Worm (Caenorhabditis elegans) whole organism, L4 larva: ENCODE data around the gene ceh-93.

Experiments used
- F10B5.3 ChIP-seq: sonication (generic microtip); optimal IDR thresholded peaks from 2 replicates; lab custom pipeline; 2016; ENCODE audit warnings: mild to moderate bottlenecking, missing genetic modification characterization, missing compliant biosample characterization
- F26F4.8 ChIP-seq: fragments of 200-800 bp; sonication (Bioruptor generic); conservative IDR thresholded peaks from 2 replicates; pipeline ENCODE4 v1.3.6; 2022; ENCODE audit warnings: missing genetic modification characterization, missing compliant biosample characterization
- F44E2.7 ChIP-seq: fragments of 200-800 bp; sonication (Bioruptor generic); IDR thresholded peaks from 2 replicates; pipeline ENCODE4 v2.1.2; 2022; ENCODE audit warnings: missing genetic modification characterization, missing compliant biosample characterization
- Y5F2A.4 ChIP-seq: fragments of 200-800 bp; sonication (Bioruptor generic); optimal IDR thresholded peaks from 2 replicates; lab custom pipeline; 2018; ENCODE audit warnings: mild to moderate bottlenecking, missing genetic modification characterization, missing compliant biosample characterization
- ZK337.2 ChIP-seq: fragments of 200-800 bp; sonication (Bioruptor generic); IDR thresholded peaks from 2 replicates; pipeline ENCODE4 v1.3.6; 2022; ENCODE audit warnings: missing genetic modification reagents, missing genetic modification characterization, missing compliant biosample characterization
- arid-1 ChIP-seq: fragments of 200-800 bp; sonication (Bioruptor generic); conservative IDR thresholded peaks from 2 replicates; pipeline ENCODE4 v1.3.6; 2022; ENCODE audit warnings: missing genetic modification reagents, missing genetic modification characterization, missing compliant biosample characterization
- ceh-20 ChIP-seq: fragments of 200-800 bp; sonication (Bioruptor generic); IDR thresholded peaks from 2 replicates; pipeline ENCODE4 v1.3.6; 2022; ENCODE audit warnings: missing genetic modification reagents, missing genetic modification characterization, missing compliant biosample characterization
- ceh-62 ChIP-seq: sonication (generic microtip); optimal IDR thresholded peaks from 2 replicates; lab custom pipeline; 2017; ENCODE audit warnings: missing biosample characterization, missing genetic modification characterization
- ctbp-1 ChIP-seq: fragments of 200-800 bp; sonication (Bioruptor generic); IDR thresholded peaks from 2 replicates; pipeline ENCODE4 v1.3.6; 2022; ENCODE audit warnings: missing genetic modification reagents, missing genetic modification characterization, missing compliant biosample characterization
- dmd-6 ChIP-seq: fragments of 200-800 bp; sonication (Bioruptor generic); IDR thresholded peaks from 2 replicates; pipeline ENCODE4 v1.3.6; 2022; ENCODE audit warnings: missing genetic modification reagents, missing genetic modification characterization, missing compliant biosample characterization
- dpl-1 ChIP-seq: fragments of 150-350 bp; optimal IDR thresholded peaks from 2 replicates; lab custom pipeline; 2014; ENCODE audit warnings: missing biosample characterization, missing genetic modification reagents, missing genetic modification characterization
- duxl-1 ChIP-seq: sonication (generic microtip); optimal IDR thresholded peaks from 2 replicates; lab custom pipeline; 2016; ENCODE audit warnings: mild to moderate bottlenecking, missing genetic modification characterization, moderate library complexity, missing compliant biosample characterization; ENCODE audit not compliant: poor library complexity
- dve-1 ChIP-seq: sonication (generic microtip); optimal IDR thresholded peaks from 2 replicates; lab custom pipeline; 2017; ENCODE audit warnings: antibody characterized with exemption, mild to moderate bottlenecking, missing genetic modification characterization, missing compliant biosample characterization; ENCODE audit not compliant: insufficient read depth
- fos-1 ChIP-seq: fragments of 150-350 bp; optimal IDR thresholded peaks from 2 replicates; lab custom pipeline; 2014; ENCODE audit warnings: missing biosample characterization, missing genetic modification characterization
- hif-1 ChIP-seq, 2 experiments: sonication (generic microtip); optimal IDR thresholded peaks; 2 replicates each; lab custom pipeline; 2016 to 2017; ENCODE audit warnings: missing compliant biosample characterization in 2 of 2, missing genetic modification characterization in 2 of 2, missing genetic modification reagents in 2 of 2, missing genotype in 2 of 2, mild to moderate bottlenecking in 1 of 2
- hlh-30 ChIP-seq: sonication (generic microtip); optimal IDR thresholded peaks from 2 replicates; lab custom pipeline; 2017; ENCODE audit warnings: antibody characterized with exemption, mild to moderate bottlenecking, missing genetic modification characterization, missing compliant biosample characterization; ENCODE audit not compliant: insufficient read depth
- jun-1 ChIP-seq: fragments of 150-350 bp; optimal IDR thresholded peaks from 2 replicates; lab custom pipeline; 2014; ENCODE audit warnings: missing biosample characterization, missing genetic modification reagents, missing genetic modification characterization
- lin-1 ChIP-seq: fragments of 200-800 bp; sonication (Bioruptor generic); IDR thresholded peaks from 2 replicates; pipeline ENCODE4 v1.3.6; 2022; ENCODE audit warnings: missing genetic modification reagents, missing genetic modification characterization, missing compliant biosample characterization
- lin-13 ChIP-seq: fragments of 150-350 bp; optimal IDR thresholded peaks from 2 replicates; lab custom pipeline; 2014; ENCODE audit warnings: missing biosample characterization, missing genetic modification reagents, missing genetic modification characterization
- lin-29 ChIP-seq: fragments of 200-800 bp; sonication (Bioruptor generic); IDR thresholded peaks from 2 replicates; pipeline ENCODE4 v1.3.6; 2022; ENCODE audit warnings: missing genetic modification reagents, missing genetic modification characterization, missing compliant biosample characterization
- lin-38 ChIP-seq: fragments of 200-800 bp; sonication (Bioruptor generic); IDR thresholded peaks from 2 replicates; pipeline ENCODE4 v1.3.6; 2022; ENCODE audit warnings: missing genetic modification reagents, missing genetic modification characterization, missing compliant biosample characterization
- lsy-2 ChIP-seq, 2 experiments: fragments of 150-350 bp in 1 of 2; sonication (generic microtip) in 1 of 2; optimal IDR thresholded peaks; 2 replicates each; lab custom pipeline; 2014 to 2017; ENCODE audit warnings: missing biosample characterization in 2 of 2, missing genetic modification characterization in 2 of 2
- madf-5 ChIP-seq, 2 experiments: fragments of 200-800 bp; sonication (Bioruptor generic); IDR thresholded peaks; 2 replicates each; pipeline ENCODE4 v1.3.6; 2022; ENCODE audit warnings: missing compliant biosample characterization in 2 of 2, missing genetic modification characterization in 2 of 2
- madf-9 ChIP-seq: fragments of 200-800 bp; sonication (Bioruptor generic); conservative IDR thresholded peaks from 2 replicates; pipeline ENCODE4 v1.3.6; 2022; ENCODE audit warnings: missing genetic modification reagents, missing genetic modification characterization, missing compliant biosample characterization
- mdt-29 ChIP-seq: fragments of 200-800 bp; sonication (Bioruptor generic); IDR thresholded peaks from 2 replicates; pipeline ENCODE4 v1.3.6; 2022; ENCODE audit warnings: missing genetic modification reagents, missing genetic modification characterization, missing compliant biosample characterization
- mep-1 ChIP-seq: fragments of 150-350 bp; sonication (generic microtip); optimal IDR thresholded peaks from 3 replicates; lab custom pipeline; 2014; ENCODE audit warnings: missing biosample characterization, missing genetic modification characterization
- mes-2 ChIP-seq: sonication (generic microtip); optimal IDR thresholded peaks from 2 replicates; lab custom pipeline; 2016; ENCODE audit warnings: missing genotype, mild to moderate bottlenecking, missing genetic modification characterization, missing compliant biosample characterization; ENCODE audit not compliant: poor library complexity, severe bottlenecking
- mxl-2 ChIP-seq: fragments of 200-800 bp; sonication (Bioruptor generic); conservative IDR thresholded peaks from 2 replicates; pipeline ENCODE4 v1.3.6; 2022; ENCODE audit warnings: missing genetic modification reagents, missing genetic modification characterization, missing compliant biosample characterization
- nhr-10 ChIP-seq: fragments of 150-350 bp; optimal IDR thresholded peaks from 2 replicates; lab custom pipeline; 2014; ENCODE audit warnings: missing biosample characterization, missing genetic modification characterization
- nhr-11 ChIP-seq: fragments of 150-350 bp; optimal IDR thresholded peaks from 2 replicates; lab custom pipeline; 2014; ENCODE audit warnings: missing biosample characterization, missing genetic modification characterization
- nhr-111 ChIP-seq: fragments of 200-800 bp; sonication (Bioruptor generic); optimal IDR thresholded peaks from 2 replicates; lab custom pipeline; 2018; ENCODE audit warnings: mild to moderate bottlenecking, missing genetic modification characterization, missing compliant biosample characterization
- nhr-237 ChIP-seq: sonication (generic microtip); optimal IDR thresholded peaks from 2 replicates; lab custom pipeline; 2017; ENCODE audit warnings: missing biosample characterization, missing genetic modification characterization
- nhr-76 ChIP-seq: fragments of 150-350 bp; optimal IDR thresholded peaks from 2 replicates; lab custom pipeline; 2014; ENCODE audit warnings: missing biosample characterization, missing genetic modification characterization
- pha-4 ChIP-seq, 2 experiments: fragments of 150-350 bp in 1 of 2; fragments of 200-800 bp in 1 of 2; sonication (Bioruptor generic) in 1 of 2; IDR thresholded peaks in 1 of 2; optimal IDR thresholded peaks in 1 of 2; 2 replicates each; pipeline versions ENCODE4 v1.3.6 to Lab custom; 2014 to 2022; ENCODE audit warnings: missing genetic modification characterization in 2 of 2, missing genetic modification reagents in 2 of 2, missing biosample characterization in 1 of 2, missing compliant biosample characterization in 1 of 2
- php-3 ChIP-seq: fragments of 200-800 bp; sonication (Bioruptor generic); IDR thresholded peaks from 2 replicates; pipeline ENCODE4 v1.3.6; 2022; ENCODE audit warnings: missing genetic modification reagents, missing genetic modification characterization, missing compliant biosample characterization
- pqm-1 ChIP-seq: sonication (generic microtip); optimal IDR thresholded peaks from 2 replicates; lab custom pipeline; 2017; ENCODE audit warnings: missing biosample characterization, missing genetic modification characterization
- rbr-2 ChIP-seq: sonication (generic microtip); optimal IDR thresholded peaks from 2 replicates; lab custom pipeline; 2016; ENCODE audit warnings: missing genotype, missing genetic modification characterization, missing compliant biosample characterization
- saeg-2 ChIP-seq: fragments of 200-800 bp; sonication (Bioruptor generic); IDR thresholded peaks from 2 replicates; pipeline ENCODE4 v1.3.6; 2022; ENCODE audit warnings: missing genetic modification reagents, missing genetic modification characterization, missing compliant biosample characterization
- unc-39 ChIP-seq: sonication (generic microtip); optimal IDR thresholded peaks from 2 replicates; lab custom pipeline; 2017; ENCODE audit warnings: missing biosample characterization, missing genetic modification characterization
- zip-11 ChIP-seq: fragments of 200-800 bp; sonication (Bioruptor generic); IDR thresholded peaks from 2 replicates; pipeline ENCODE4 v1.3.6; 2022; ENCODE audit warnings: missing genetic modification characterization, missing compliant biosample characterization
- ztf-11 ChIP-seq: fragments of 150-350 bp; optimal IDR thresholded peaks from 2 replicates; lab custom pipeline; 2014; ENCODE audit warnings: missing biosample characterization, missing genetic modification characterization
- ztf-7 ChIP-seq: fragments of 150-350 bp; optimal IDR thresholded peaks from 2 replicates; lab custom pipeline; 2014; ENCODE audit warnings: missing biosample characterization, missing genetic modification characterization

Gene ceh-93

DNA sequence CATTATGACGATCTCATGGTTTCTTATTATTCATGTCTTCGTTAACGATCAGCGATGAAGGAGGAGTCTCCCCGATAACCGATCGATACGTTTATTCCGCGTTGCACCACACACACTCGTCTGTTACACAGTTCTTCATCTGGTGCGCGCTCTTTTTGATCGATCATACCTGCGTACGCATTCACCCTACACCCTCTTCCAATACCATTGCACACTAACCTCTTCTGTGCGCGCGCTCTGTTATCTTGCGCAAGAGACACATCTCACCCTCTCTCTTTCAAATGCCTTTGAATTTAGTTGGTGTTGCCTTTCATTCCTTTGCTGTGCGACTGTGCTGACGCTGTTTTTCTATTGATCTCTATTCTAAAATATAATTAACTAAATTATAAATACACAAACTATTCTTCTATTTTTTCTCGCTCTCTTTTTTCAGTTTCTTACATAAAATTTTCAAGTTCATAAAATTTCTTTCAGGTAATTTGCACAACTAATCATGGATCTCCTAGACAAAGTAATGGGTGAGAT, 16.8 kb downstream of the ceh-93 start, which contains the start of gene nrde-3:
Gene nrde-3 (plus strand): TSS at position 475 of the 525 bp plus-strand sequence.
- TF ChIP-seq jun-1 (tag; lab: Kevin White, UChicago) (no peak), mxl-2 (GFP tag; lab: Robert Waterston, UW) (no peak), hif-1 (tag; optimal IDR thresholded peaks at IDR 0.05; lab: Kevin White, UChicago) (no peak), dmd-6 (GFP tag; lab: Robert Waterston, UW) (no peak), lsy-2 (tag; optimal IDR thresholded peaks at IDR 0.05; lab: Kevin White, UChicago) (no peak), ztf-7 (tag; lab: Kevin White, UChicago) (no peak), F10B5.3 (no peak), madf-9 (GFP tag; lab: Robert Waterston, UW) (no peak), fos-1 (tag; lab: Kevin White, UChicago) (no peak)

DNA sequence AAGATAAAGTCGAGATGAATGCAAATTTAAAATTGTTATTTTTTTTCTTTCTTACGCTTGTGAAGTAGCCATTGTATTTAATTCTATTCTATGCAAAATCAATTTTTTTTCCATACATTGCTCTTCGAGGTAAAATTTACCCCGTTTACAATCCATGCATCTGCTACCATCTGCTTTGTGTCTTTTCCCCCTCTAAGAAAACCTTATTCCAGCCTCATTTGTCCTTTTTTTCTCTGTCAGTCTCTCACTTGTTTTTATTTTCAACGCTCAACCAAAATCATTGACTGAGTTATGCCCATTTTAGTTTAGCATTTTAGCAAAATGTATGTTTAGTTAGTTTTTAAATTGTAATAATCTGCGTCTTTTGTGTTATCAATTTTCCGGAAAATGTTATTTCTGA, 18.7 kb downstream of the ceh-93 start:
- no peak for TF ChIP-seq F44E2.7 (GFP tag; lab: Robert Waterston, UW)
- no peak for TF ChIP-seq dpl-1
- no peak for TF ChIP-seq ctbp-1 (GFP tag; lab: Robert Waterston, UW)
- no peak for TF ChIP-seq madf-5 (GFP tag; IDR thresholded peaks at IDR 0.05; lab: Robert Waterston, UW)
- no peak for TF ChIP-seq mes-2
- TF ChIP-seq lin-1: no peak

DNA sequence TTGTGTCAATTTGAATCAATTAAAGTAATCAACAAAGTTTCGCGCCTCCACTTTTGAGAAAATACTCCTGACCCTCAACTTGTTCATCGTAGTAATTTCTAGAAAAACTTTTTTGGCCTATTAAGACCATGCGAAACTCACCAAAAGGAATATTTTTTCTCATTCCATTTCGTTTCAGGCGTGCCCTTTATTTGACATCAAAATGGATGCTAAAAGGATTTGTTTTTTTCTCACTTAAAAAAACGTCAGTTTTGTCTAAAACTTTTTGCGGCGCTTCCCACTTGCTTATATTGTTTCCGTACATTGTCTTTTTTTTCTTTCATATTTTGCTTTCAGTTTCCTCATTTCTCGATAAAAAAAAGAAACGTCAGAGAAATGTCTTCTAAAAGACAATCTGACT, 28.1 kb downstream of the ceh-93 start, which contains the start of gene C04E7.5:
Gene C04E7.5 (plus strand): TSS at position 301 of the 400 bp plus-strand sequence.
- TF ChIP-seq mes-2 (no peak), duxl-1 (tag; lab: Kevin White, UChicago) (no peak), arid-1 (no peak), nhr-11 (tag; lab: Kevin White, UChicago) (no peak), ztf-11 (no peak), lin-13 (GFP tag; lab: Kevin White, UChicago) (no peak)
- TF ChIP-seq, all 104 proteins: peak for 0

DNA sequence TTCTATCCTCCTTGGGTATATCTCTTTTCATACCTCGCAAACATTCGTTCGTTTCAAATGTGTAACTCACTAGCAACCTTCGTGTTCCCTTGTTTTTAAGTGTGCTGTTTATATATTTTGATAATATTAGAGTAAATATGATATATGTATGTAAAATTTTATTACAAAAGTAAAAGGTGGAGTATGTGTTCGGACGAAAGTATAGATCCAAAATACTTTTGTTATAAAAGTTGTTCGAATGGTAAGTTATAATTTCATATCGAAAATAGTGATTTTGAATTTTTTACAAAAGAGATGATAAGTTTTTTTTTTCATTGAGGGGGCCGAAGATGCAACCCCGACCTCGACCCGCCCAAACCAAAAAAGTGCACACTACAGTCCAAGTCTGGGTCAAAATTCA, 30.8 kb downstream of the ceh-93 start, which contains the start of gene C04E7.1:
Gene C04E7.1 (plus strand): TSS at position 301 of the 400 bp plus-strand sequence.
- TF ChIP-seq nhr-10 (tag; lab: Kevin White, UChicago): no peak
- TF ChIP-seq unc-39 (tag; lab: Kevin White, UChicago): no peak
- TF ChIP-seq F44E2.7 (GFP tag; lab: Robert Waterston, UW): no peak
- TF ChIP-seq pha-4 (GFP tag; IDR thresholded peaks at IDR 0.05; lab: Robert Waterston, UW): no peak
- TF ChIP-seq pha-4 (tag; optimal IDR thresholded peaks at IDR 0.05; lab: Kevin White, UChicago): no peak
- no peak for TF ChIP-seq mep-1 (tag; lab: Kevin White, UChicago)
- TF ChIP-seq lin-38 (GFP tag; lab: Robert Waterston, UW): no peak

DNA sequence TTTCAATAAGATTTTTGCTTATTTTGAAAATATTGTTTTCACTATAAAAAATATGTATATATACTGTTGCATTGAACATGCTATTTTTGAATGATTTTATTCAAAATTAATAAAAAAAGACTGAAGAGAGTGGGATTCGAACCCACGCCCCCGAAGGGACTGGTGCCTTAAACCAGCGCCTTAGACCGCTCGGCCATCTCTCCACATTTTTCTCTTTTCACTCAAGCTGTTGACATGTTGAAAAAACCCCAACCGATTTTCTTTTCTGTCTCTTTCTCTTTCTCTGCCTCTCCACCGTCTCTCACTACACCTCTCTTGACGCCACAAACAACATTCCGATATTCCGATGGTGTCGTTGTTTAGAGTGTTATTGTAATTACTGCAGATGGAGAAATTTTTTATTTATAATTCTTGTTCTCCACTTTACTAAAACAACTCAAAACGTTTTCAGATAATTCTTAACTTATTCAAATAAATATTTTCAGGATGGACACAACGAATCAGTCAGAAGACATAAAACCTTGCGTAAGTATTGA, 35.4 kb downstream of the ceh-93 start, which contains the start of gene sor-3:
Gene sor-3 (plus strand): TSS at position 486 of the 536 bp plus-strand sequence.
- TF ChIP-seq rbr-2 (tag; lab: Kevin White, UChicago): no peak
- peak; percentile 91 for TF ChIP-seq F26F4.8
- TF ChIP-seq lin-29: peak; percentile 62
- TF ChIP-seq dve-1 (tag; lab: Kevin White, UChicago): peak; percentile 86
- no peak for TF ChIP-seq nhr-10 (tag; lab: Kevin White, UChicago)
- TF ChIP-seq php-3 (GFP tag; lab: Robert Waterston, UW): peak; percentile 55
- 0 out of 2 replicates have a peak, but pooled peaks have one; percentile 9 for TF ChIP-seq mdt-29 (GFP tag; lab: Robert Waterston, UW)
- peak; percentile 74 for TF ChIP-seq nhr-111
- no peak for TF ChIP-seq ceh-62 (tag; lab: Kevin White, UChicago)
- peak; percentile 64; the same call in 1 of the 2 replicates for TF ChIP-seq saeg-2 (GFP tag; lab: Robert Waterston, UW)
- TF ChIP-seq nhr-237 (tag; lab: Kevin White, UChicago): no peak
- TF ChIP-seq zip-11 (GFP tag; lab: Robert Waterston, UW): peak; percentile 74; the same call in 1 of the 2 replicates
- TF ChIP-seq hlh-30 (tag; lab: Kevin White, UChicago): peak; percentile 65
- TF ChIP-seq nhr-76 (tag; lab: Kevin White, UChicago): no peak
- peak; percentile 63 for TF ChIP-seq ZK337.2 (GFP tag; lab: Robert Waterston, UW)
- TF ChIP-seq ceh-20 (GFP tag; lab: Robert Waterston, UW): peak; percentile 74
- no peak for TF ChIP-seq ztf-11
- TF ChIP-seq Y5F2A.4 (GFP tag; lab: Kevin White, UChicago): peak; percentile 23
- peak; percentile 91 to 97; a peak in 3 of 4 replicates for TF ChIP-seq madf-5 (GFP tag; IDR thresholded peaks at IDR 0.05; lab: Robert Waterston, UW)
- no peak for TF ChIP-seq pqm-1 (tag; lab: Kevin White, UChicago)
